Worm (Caenorhabditis elegans): ENCODE data around the gene mask-1.
A peak's percentile ranks its signal among the peaks of the same experiment; 100 is the strongest.

The mask-1 gene

ce11 chrIV:10398244-10398643, 23.5 kb downstream of the mask-1 start:
- TF ChIP-seq ztf-3 (GFP tag; optimal IDR thresholded peaks at IDR 0.05) (no peak), hrde-1 (tag; optimal IDR thresholded peaks at IDR 0.05; ENCODE audit: borderline replicate concordance) (no peak), dox-1 (GFP tag; IDR thresholded peaks at IDR 0.05) (no peak), lag-1 (GFP tag; IDR thresholded peaks at IDR 0.05) (no peak), bed-2 (GFP tag; IDR thresholded peaks at IDR 0.05) (no peak), D2030.7 (GFP tag; IDR thresholded peaks at IDR 0.05) (no peak), let-607 (tag; optimal IDR thresholded peaks at IDR 0.05) (no peak), nhr-90 (tag; optimal IDR thresholded peaks at IDR 0.05) (no peak), ceh-58 (GFP tag; IDR thresholded peaks at IDR 0.05) (no peak), madf-6 (GFP tag; IDR thresholded peaks at IDR 0.05) (no peak), hlh-26 (GFP tag; conservative IDR thresholded peaks at IDR 0.05) (no peak), lin-54 (GFP tag; optimal IDR thresholded peaks at IDR 0.05) (no peak), hlh-12 (tag; optimal IDR thresholded peaks at IDR 0.05) (no peak)

ce11 chrIV:10403193-10404058, 28.7 kb downstream of the mask-1 start, which contains the start of gene gpa-7:
Gene gpa-7, plus strand, starts transcription at chrIV:10404008.
- no peak for TF ChIP-seq rpc-1 (optimal IDR thresholded peaks at IDR 0.05)
- TF ChIP-seq rpc-1 (tag; optimal IDR thresholded peaks at IDR 0.05), result no peak
- peak; percentile 19 for TF ChIP-seq attf-5 (GFP tag; optimal IDR thresholded peaks at IDR 0.05)
- 0 out of 2 replicates have a peak, but pooled peaks have one; percentile 47 for TF ChIP-seq egl-18 (GFP tag; IDR thresholded peaks at IDR 0.05)
- peak; percentile 71 for TF ChIP-seq chd-7 (tag; optimal IDR thresholded peaks at IDR 0.05)
- TF ChIP-seq cebp-1 (GFP tag; IDR thresholded peaks at IDR 0.05), result no peak
- peak; percentile 41 for TF ChIP-seq cebp-1 (tag; optimal IDR thresholded peaks at IDR 0.05)
- peak; percentile 54 for TF ChIP-seq lin-40 (tag; optimal IDR thresholded peaks at IDR 0.05)
- no peak for TF ChIP-seq hlh-26 (GFP tag; conservative IDR thresholded peaks at IDR 0.05)
- peak; percentile 8; the same call in 1 of the 2 replicates for TF ChIP-seq pbrm-1 (GFP tag; IDR thresholded peaks at IDR 0.05)
- 0 out of 2 replicates have a peak, but pooled peaks have one; percentile 9 for TF ChIP-seq rcor-1 (GFP tag; IDR thresholded peaks at IDR 0.05)
- TF ChIP-seq C17E4.6 (GFP tag; IDR thresholded peaks at IDR 0.05), result no peak
- TF ChIP-seq somi-1 (GFP tag; optimal IDR thresholded peaks at IDR 0.05), result peak; percentile 58
- no peak for TF ChIP-seq ceh-40 (GFP tag; IDR thresholded peaks at IDR 0.05)
- TF ChIP-seq die-1 (tag; optimal IDR thresholded peaks at IDR 0.05), result peak; percentile 13
- TF ChIP-seq K12H6.12 (tag; optimal IDR thresholded peaks at IDR 0.05), result peak; percentile 76
- TF ChIP-seq lin-35 (GFP tag; optimal IDR thresholded peaks at IDR 0.05), result peak in 1 of 3 experiments; percentile 70
- peak; percentile 59; the same call in 1 of the 2 replicates for TF ChIP-seq hmg-1.2 (GFP tag; IDR thresholded peaks at IDR 0.05)
- TF ChIP-seq ZK185.1 (tag; optimal IDR thresholded peaks at IDR 0.05; ENCODE audit: poor library complexity, severe bottlenecking), result peak; percentile 10

- no peak for TF ChIP-seq rpc-1 (optimal IDR thresholded peaks at IDR 0.05)
- no peak for TF ChIP-seq rpc-1 (tag; optimal IDR thresholded peaks at IDR 0.05)
- TF ChIP-seq lin-54 (GFP tag; optimal IDR thresholded peaks at IDR 0.05), result no peak
- no peak for TF ChIP-seq egl-18 (GFP tag; IDR thresholded peaks at IDR 0.05)
- TF ChIP-seq F23B12.7 (tag; optimal IDR thresholded peaks at IDR 0.05; ENCODE audit: insufficient read depth), result no peak
- no peak for TF ChIP-seq ceh-79 (tag; optimal IDR thresholded peaks at IDR 0.05)
- no peak for TF ChIP-seq F49E8.2 (tag; optimal IDR thresholded peaks at IDR 0.05; ENCODE audit: insufficient read depth)
- no peak for TF ChIP-seq T26A5.8 (tag; optimal IDR thresholded peaks at IDR 0.05)
- TF ChIP-seq mel-28 (tag; optimal IDR thresholded peaks at IDR 0.05; ENCODE audit: borderline replicate concordance), result no peak
- no peak for TF ChIP-seq lin-35 (GFP tag; optimal IDR thresholded peaks at IDR 0.05)
- no peak for TF ChIP-seq mcd-1 (GFP tag; IDR thresholded peaks at IDR 0.05)
- TF ChIP-seq ceh-91 (GFP tag; IDR thresholded peaks at IDR 0.05), result no peak
- no peak for TF ChIP-seq attf-5 (GFP tag; optimal IDR thresholded peaks at IDR 0.05)
- no peak for TF ChIP-seq B0019.2 (GFP tag; conservative IDR thresholded peaks at IDR 0.05)
- no peak for TF ChIP-seq ZK185.1 (tag; optimal IDR thresholded peaks at IDR 0.05; ENCODE audit: poor library complexity, severe bottlenecking)
- TF ChIP-seq mxl-1 (tag; optimal IDR thresholded peaks at IDR 0.05), result no peak
- no peak for TF ChIP-seq lsy-27 (tag; optimal IDR thresholded peaks at IDR 0.05; ENCODE audit: borderline replicate concordance, insufficient read depth)
- TF ChIP-seq T07F8.4 (tag; optimal IDR thresholded peaks at IDR 0.05), result no peak
- TF ChIP-seq C17E4.6 (GFP tag; IDR thresholded peaks at IDR 0.05), result no peak
- no peak for TF ChIP-seq K12H6.12 (tag; optimal IDR thresholded peaks at IDR 0.05)
These were observed 34.7 kb downstream of the mask-1 start, which contains the start of gene rfk-1 for ce11 chrIV:10409377-10409776. Gene rfk-1, minus strand, starts transcription at chrIV:10409477.
